Worm (Caenorhabditis elegans) whole organism, mixed stage, embryonic: ENCODE data around the gene F32D8.14.

Source experiments
- M03D4.4 ChIP-seq: sonication (generic microtip); optimal IDR thresholded peaks from 2 replicates; lab custom pipeline; 2017; ENCODE audit warnings: mild to moderate bottlenecking, missing genetic modification characterization, missing compliant biosample characterization
- bed-3 ChIP-seq: fragments of 200-800 bp; sonication (Bioruptor generic); optimal IDR thresholded peaks from 3 replicates; lab custom pipeline; 2018; ENCODE audit warnings: mild to moderate bottlenecking, missing genetic modification characterization, moderate library complexity, missing compliant biosample characterization
- ceh-39 ChIP-seq: fragments of 150-350 bp; optimal IDR thresholded peaks from 2 replicates; lab custom pipeline; 2014; ENCODE audit warnings: missing biosample characterization, missing genetic modification characterization
- ceh-43 ChIP-seq: fragments of 200-800 bp; sonication (Bioruptor generic); optimal IDR thresholded peaks from 2 replicates; lab custom pipeline; 2018; ENCODE audit warnings: mild to moderate bottlenecking, missing genetic modification characterization, moderate library complexity, missing compliant biosample characterization
- ceh-83 ChIP-seq: fragments of 200-800 bp; sonication (Bioruptor generic); optimal IDR thresholded peaks from 2 replicates; lab custom pipeline; 2018; ENCODE audit warnings: mild to moderate bottlenecking, missing genetic modification characterization, missing compliant biosample characterization
- ces-1 ChIP-seq: fragments of 150-350 bp; optimal IDR thresholded peaks from 2 replicates; lab custom pipeline; 2014; ENCODE audit warnings: missing biosample characterization, missing genetic modification reagents, missing genetic modification characterization
- cnd-1 ChIP-seq: fragments of 200-800 bp; sonication (Bioruptor generic); optimal IDR thresholded peaks from 2 replicates; lab custom pipeline; 2018; ENCODE audit warnings: mild to moderate bottlenecking, missing genetic modification characterization, missing compliant biosample characterization
- elt-1 ChIP-seq: sonication (generic microtip); optimal IDR thresholded peaks from 2 replicates; lab custom pipeline; 2017; ENCODE audit warnings: missing genetic modification characterization, mild to moderate bottlenecking, missing compliant biosample characterization, antibody characterized with exemption, moderate library complexity, borderline replicate concordance; ENCODE audit not compliant: insufficient read depth
- elt-3 ChIP-seq: fragments of 150-350 bp; optimal IDR thresholded peaks from 2 replicates; lab custom pipeline; 2014; ENCODE audit warnings: missing biosample characterization, missing genetic modification characterization
- flh-1 ChIP-seq: fragments of 200-800 bp; sonication (Bioruptor generic); optimal IDR thresholded peaks from 2 replicates; lab custom pipeline; 2018; ENCODE audit warnings: mild to moderate bottlenecking, missing genetic modification characterization, moderate library complexity, missing compliant biosample characterization
- ham-2 ChIP-seq: fragments of 200-800 bp; sonication (Bioruptor generic); optimal IDR thresholded peaks from 2 replicates; lab custom pipeline; 2018; ENCODE audit warnings: mild to moderate bottlenecking, missing genetic modification characterization, missing compliant biosample characterization
- hlh-1 ChIP-seq: fragments of 150-350 bp; optimal IDR thresholded peaks from 2 replicates; lab custom pipeline; 2014; ENCODE audit warnings: missing biosample characterization, missing genetic modification reagents, missing genetic modification characterization
- lin-13 ChIP-seq: fragments of 150-350 bp; optimal IDR thresholded peaks from 2 replicates; lab custom pipeline; 2014; ENCODE audit warnings: missing biosample characterization, missing genetic modification characterization
- lin-32 ChIP-seq: fragments of 200-800 bp; sonication (Bioruptor generic); optimal IDR thresholded peaks from 2 replicates; lab custom pipeline; 2018; ENCODE audit warnings: mild to moderate bottlenecking, missing genetic modification characterization, missing compliant biosample characterization
- lsy-2 ChIP-seq: fragments of 150-350 bp; optimal IDR thresholded peaks from 2 replicates; lab custom pipeline; 2014; ENCODE audit warnings: missing biosample characterization, missing genetic modification characterization
- mab-5 ChIP-seq: fragments of 150-350 bp; optimal IDR thresholded peaks from 2 replicates; lab custom pipeline; 2014; ENCODE audit warnings: missing biosample characterization, missing genetic modification characterization
- mls-2 ChIP-seq: sonication (generic microtip); optimal IDR thresholded peaks from 2 replicates; lab custom pipeline; 2016; ENCODE audit warnings: mild to moderate bottlenecking, missing genetic modification characterization, moderate library complexity, missing compliant biosample characterization
- nhr-12 ChIP-seq: fragments of 150-350 bp; optimal IDR thresholded peaks from 2 replicates; lab custom pipeline; 2014; ENCODE audit warnings: missing biosample characterization, missing genetic modification characterization
- nhr-2 ChIP-seq: fragments of 150-350 bp; optimal IDR thresholded peaks from 2 replicates; lab custom pipeline; 2014; ENCODE audit warnings: missing biosample characterization, missing genetic modification characterization
- nhr-237 ChIP-seq: fragments of 150-350 bp; optimal IDR thresholded peaks from 2 replicates; lab custom pipeline; 2014; ENCODE audit warnings: missing biosample characterization, missing genetic modification characterization
- nhr-28 ChIP-seq: fragments of 150-350 bp; optimal IDR thresholded peaks from 2 replicates; lab custom pipeline; 2014; ENCODE audit warnings: missing biosample characterization, missing genetic modification characterization
- nhr-76 ChIP-seq: sonication (generic microtip); optimal IDR thresholded peaks from 2 replicates; lab custom pipeline; 2017; ENCODE audit warnings: missing biosample characterization, missing genetic modification characterization
- pha-4 ChIP-seq: fragments of 150-350 bp; optimal IDR thresholded peaks from 2 replicates; lab custom pipeline; 2018; ENCODE audit warnings: missing biosample characterization, missing genetic modification reagents, missing genetic modification characterization
- sem-2 ChIP-seq: fragments of 200-800 bp; sonication (Bioruptor generic); optimal IDR thresholded peaks from 2 replicates; lab custom pipeline; 2018; ENCODE audit warnings: mild to moderate bottlenecking, missing genetic modification characterization, missing compliant biosample characterization
- snpc-4 ChIP-seq: fragments of 150-350 bp; optimal IDR thresholded peaks from 2 replicates; lab custom pipeline; 2014; ENCODE audit warnings: missing biosample characterization, missing genetic modification characterization
- sptf-1 ChIP-seq: sonication (generic microtip); optimal IDR thresholded peaks from 2 replicates; lab custom pipeline; 2017; ENCODE audit warnings: mild to moderate bottlenecking, missing genetic modification characterization, moderate library complexity, missing compliant biosample characterization
- tbx-8 ChIP-seq: fragments of 200-800 bp; sonication (Bioruptor generic); optimal IDR thresholded peaks from 2 replicates; lab custom pipeline; 2018; ENCODE audit warnings: mild to moderate bottlenecking, missing genetic modification characterization, moderate library complexity, missing compliant biosample characterization
- unc-120 ChIP-seq: sonication (generic microtip); optimal IDR thresholded peaks from 2 replicates; lab custom pipeline; 2017; ENCODE audit warnings: missing genetic modification characterization, missing compliant biosample characterization; ENCODE audit not compliant: poor library complexity, severe bottlenecking
- unc-39 ChIP-seq: fragments of 150-350 bp; optimal IDR thresholded peaks from 2 replicates; lab custom pipeline; 2014; ENCODE audit warnings: missing biosample characterization, missing genetic modification characterization
- unc-62 ChIP-seq: fragments of 150-350 bp; optimal IDR thresholded peaks from 2 replicates; lab custom pipeline; 2014; ENCODE audit warnings: missing biosample characterization, missing genetic modification reagents, missing genetic modification characterization
- zip-8 ChIP-seq: fragments of 150-350 bp; optimal IDR thresholded peaks from 2 replicates; lab custom pipeline; 2014; ENCODE audit warnings: missing biosample characterization, missing genetic modification characterization
- ztf-11 ChIP-seq: fragments of 150-350 bp; optimal IDR thresholded peaks from 2 replicates; lab custom pipeline; 2014; ENCODE audit warnings: missing biosample characterization, missing genetic modification characterization

Gene F32D8.14

ce11 chrV:10889774-10890173 lies 4.8 kb downstream of the F32D8.14 start:
- TF ChIP-seq ces-1 (GFP tag; lab: Kevin White, UChicago), result no peak
- TF ChIP-seq lin-13 (tag; lab: Kevin White, UChicago), result no peak
- no peak for TF ChIP-seq tbx-8 (GFP tag; lab: Kevin White, UChicago)
- TF ChIP-seq flh-1 (GFP tag; lab: Kevin White, UChicago), result no peak
- TF ChIP-seq lsy-2, result no peak
- no peak for TF ChIP-seq nhr-28 (tag; lab: Kevin White, UChicago)
- TF ChIP-seq hlh-1 (tag; lab: Kevin White, UChicago), result no peak
- no peak for TF ChIP-seq sptf-1 (tag; lab: Kevin White, UChicago)
- no peak for TF ChIP-seq ceh-43 (GFP tag; lab: Kevin White, UChicago)
- TF ChIP-seq unc-62 (GFP tag; lab: Kevin White, UChicago), result no peak
- no peak for TF ChIP-seq zip-8 (tag; lab: Kevin White, UChicago)
- no peak for TF ChIP-seq unc-120 (tag; lab: Kevin White, UChicago)
- no peak for TF ChIP-seq unc-39

DNA sequence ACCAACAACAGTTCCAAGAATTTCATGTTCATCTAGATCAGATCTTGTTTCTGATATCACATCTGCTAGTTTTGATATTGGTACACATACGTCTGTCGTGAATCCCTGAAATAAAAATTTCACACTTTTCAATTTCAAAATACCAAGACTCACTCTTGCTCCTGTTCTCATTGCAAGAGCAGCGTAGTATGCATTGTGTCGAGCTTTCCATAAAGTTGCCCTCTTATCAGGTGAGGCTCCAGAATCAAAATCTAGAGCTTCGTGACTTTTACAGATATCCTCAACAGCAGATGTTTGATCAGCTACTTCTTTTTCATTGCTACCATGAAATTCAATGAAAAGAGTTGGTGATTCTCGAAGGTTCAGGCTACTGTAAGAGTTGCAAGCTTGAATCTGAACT lies 5.6 kb downstream of the F32D8.14 start, which contains the start of gene F32D8.11:
Gene F32D8.11 (minus strand): TSS at position 101 of the 400 bp plus-strand sequence.
- TF ChIP-seq ceh-83 (GFP tag; lab: Kevin White, UChicago), result no peak
- TF ChIP-seq nhr-237 (tag; lab: Kevin White, UChicago), result no peak
- no peak for TF ChIP-seq nhr-12
- TF ChIP-seq sptf-1 (tag; lab: Kevin White, UChicago), result no peak
- TF ChIP-seq mab-5 (tag; lab: Kevin White, UChicago), result no peak
- TF ChIP-seq ces-1 (GFP tag; lab: Kevin White, UChicago), result no peak
- TF ChIP-seq sem-2 (GFP tag; lab: Kevin White, UChicago), result no peak
- TF ChIP-seq lin-13 (tag; lab: Kevin White, UChicago), result no peak
- no peak for TF ChIP-seq lin-32 (GFP tag; lab: Kevin White, UChicago)
- TF ChIP-seq nhr-2, result no peak
- TF ChIP-seq zip-8 (tag; lab: Kevin White, UChicago), result no peak
- TF ChIP-seq tbx-8 (GFP tag; lab: Kevin White, UChicago), result no peak
- no peak for TF ChIP-seq unc-39
- no peak for TF ChIP-seq pha-4 (tag; lab: Kevin White, UChicago)
- no peak for TF ChIP-seq nhr-28 (tag; lab: Kevin White, UChicago)
- no peak for TF ChIP-seq ztf-11 (tag; lab: Kevin White, UChicago)

DNA sequence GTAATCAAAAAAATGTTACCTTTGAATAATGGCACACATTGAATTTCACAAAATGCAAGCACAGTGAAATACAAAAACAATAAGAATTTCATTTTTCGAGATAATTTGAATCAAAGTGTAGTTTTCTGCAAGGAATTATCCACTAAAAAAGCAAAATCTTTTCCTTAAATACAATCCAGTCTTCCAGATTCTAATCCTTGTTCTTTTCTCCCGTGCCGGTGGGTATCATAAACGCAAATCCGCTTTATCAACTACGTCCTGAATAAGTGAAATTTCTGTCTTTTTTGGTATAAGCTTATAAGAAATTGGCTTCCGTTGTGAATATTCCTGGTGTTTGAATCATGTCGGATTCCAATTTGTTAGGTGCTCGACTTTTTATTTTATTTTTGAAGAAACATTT lies 6.4 kb downstream of the F32D8.14 start:
- no peak for TF ChIP-seq ces-1 (GFP tag; lab: Kevin White, UChicago)
- TF ChIP-seq flh-1 (GFP tag; lab: Kevin White, UChicago), result no peak
- TF ChIP-seq sem-2 (GFP tag; lab: Kevin White, UChicago), result no peak
- no peak for TF ChIP-seq lsy-2
- TF ChIP-seq mab-5 (tag; lab: Kevin White, UChicago), result no peak
- TF ChIP-seq mls-2 (tag; lab: Kevin White, UChicago), result no peak
- TF ChIP-seq unc-62 (GFP tag; lab: Kevin White, UChicago), result no peak
- no peak for TF ChIP-seq ham-2 (GFP tag; lab: Kevin White, UChicago)
- TF ChIP-seq nhr-76 (tag; lab: Kevin White, UChicago), result no peak
- TF ChIP-seq cnd-1, result no peak
- no peak for TF ChIP-seq bed-3 (GFP tag; lab: Kevin White, UChicago)
- TF ChIP-seq nhr-2, result no peak
- TF ChIP-seq lin-32 (GFP tag; lab: Kevin White, UChicago), result no peak
- TF ChIP-seq, all 35 proteins: peak for 0

DNA sequence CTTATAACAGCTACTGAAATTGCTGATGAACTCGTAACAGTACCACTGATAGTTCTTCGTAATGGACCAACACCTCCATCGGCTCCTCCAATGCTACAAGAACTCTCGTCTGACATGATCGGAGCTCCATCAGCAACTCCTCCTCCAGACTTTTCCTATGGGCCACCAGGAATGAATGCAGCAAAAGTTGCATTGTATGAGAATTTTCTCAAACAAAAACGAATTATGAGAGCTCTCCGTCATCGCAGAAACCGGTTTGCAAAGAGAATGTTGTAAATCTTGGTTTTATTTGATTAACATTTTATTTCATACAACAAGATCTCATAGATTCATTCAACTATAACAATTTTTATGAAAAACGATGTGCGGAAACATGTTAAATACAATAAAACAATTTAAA lies 7.0 kb downstream of the F32D8.14 start:
- TF ChIP-seq ham-2 (GFP tag; lab: Kevin White, UChicago), result no peak
- TF ChIP-seq snpc-4 (tag; lab: Kevin White, UChicago), result no peak
- TF ChIP-seq pha-4 (tag; lab: Kevin White, UChicago), result no peak
- no peak for TF ChIP-seq M03D4.4 (tag; lab: Kevin White, UChicago)
- no peak for TF ChIP-seq ceh-39
- TF ChIP-seq elt-3 (tag; lab: Kevin White, UChicago), result no peak
- TF ChIP-seq lin-32 (GFP tag; lab: Kevin White, UChicago), result no peak
- no peak for TF ChIP-seq sem-2 (GFP tag; lab: Kevin White, UChicago)
- TF ChIP-seq ceh-83 (GFP tag; lab: Kevin White, UChicago), result no peak
- TF ChIP-seq elt-1 (tag; lab: Kevin White, UChicago), result no peak
- no peak for TF ChIP-seq cnd-1
- no peak for TF ChIP-seq nhr-76 (tag; lab: Kevin White, UChicago)
- no peak for TF ChIP-seq unc-39
- no peak for TF ChIP-seq sptf-1 (tag; lab: Kevin White, UChicago)
- TF ChIP-seq ztf-11 (tag; lab: Kevin White, UChicago), result no peak
- TF ChIP-seq lin-13 (tag; lab: Kevin White, UChicago), result no peak
- TF ChIP-seq nhr-237 (tag; lab: Kevin White, UChicago), result no peak
- no peak for TF ChIP-seq nhr-2
- TF ChIP-seq nhr-12, result no peak
- TF ChIP-seq zip-8 (tag; lab: Kevin White, UChicago), result no peak
